Fruit fly (Drosophila melanogaster): Measurements from ENCODE around the gene dysc.

The dysc gene

dm6 chr3L:13922023-13922652 lies 19.1 kb upstream of the dysc start:
- peak; percentile 75 for TF ChIP-seq noc (tag; optimal IDR thresholded peaks at IDR 0.05)

- TF ChIP-seq noc (tag; optimal IDR thresholded peaks at IDR 0.05) = no peak
Measured at dm6 chr3L:13920632-13920981, 17.6 kb upstream of the dysc start.

- TF ChIP-seq noc (tag; optimal IDR thresholded peaks at IDR 0.05) = peak; percentile 79
Measured at dm6 chr3L:13919794-13920631, 17.0 kb upstream of the dysc start.

- TF ChIP-seq noc (tag; optimal IDR thresholded peaks at IDR 0.05) = no peak
Measured at dm6 chr3L:13918774-13919173, 15.7 kb upstream of the dysc start.

- TF ChIP-seq noc (tag; optimal IDR thresholded peaks at IDR 0.05) = no peak
Measured at dm6 chr3L:13917589-13918198, 14.7 kb upstream of the dysc start.

dm6 chr3L:13914573-13914972 lies 11.5 kb upstream of the dysc start:
- TF ChIP-seq noc (tag; optimal IDR thresholded peaks at IDR 0.05) = no peak

- peak; percentile 58 for TF ChIP-seq noc (tag; optimal IDR thresholded peaks at IDR 0.05)
Measured at dm6 chr3L:13912777-13913176, 9.7 kb upstream of the dysc start.

- TF ChIP-seq noc (tag; optimal IDR thresholded peaks at IDR 0.05) = no peak
Measured at dm6 chr3L:13911649-13912260, 8.7 kb upstream of the dysc start.

dm6 chr3L:13905515-13905914 lies 2.5 kb upstream of the dysc start:
- TF ChIP-seq noc (tag; optimal IDR thresholded peaks at IDR 0.05) = peak; percentile 49

dm6 chr3L:13904426-13904825 lies 1.4 kb upstream of the dysc start:
- TF ChIP-seq noc (tag; optimal IDR thresholded peaks at IDR 0.05) = no peak

- no peak for TF ChIP-seq noc (tag; optimal IDR thresholded peaks at IDR 0.05)
Measured at dm6 chr3L:13904021-13904325, 937 bp upstream of the dysc start.

dm6 chr3L:13900635-13901034 lies 2.4 kb downstream of the dysc start:
- TF ChIP-seq noc (tag; optimal IDR thresholded peaks at IDR 0.05) = no peak

dm6 chr3L:13887092-13887491 lies 15.9 kb downstream of the dysc start:
- TF ChIP-seq noc (tag; optimal IDR thresholded peaks at IDR 0.05) = no peak

- no peak for TF ChIP-seq noc (tag; optimal IDR thresholded peaks at IDR 0.05)
Measured at dm6 chr3L:13884460-13885056, 18.5 kb downstream of the dysc start.

dm6 chr3L:13882532-13882931 lies 20.5 kb downstream of the dysc start:
- TF ChIP-seq noc (tag; optimal IDR thresholded peaks at IDR 0.05) = no peak

dm6 chr3L:13881555-13881954 lies 21.5 kb downstream of the dysc start:
- TF ChIP-seq noc (tag; optimal IDR thresholded peaks at IDR 0.05) = no peak

All from whole organism, larva.